Fruit fly (Drosophila melanogaster): ENCODE data around the gene CG14259.

CG14259 gene

DNA sequence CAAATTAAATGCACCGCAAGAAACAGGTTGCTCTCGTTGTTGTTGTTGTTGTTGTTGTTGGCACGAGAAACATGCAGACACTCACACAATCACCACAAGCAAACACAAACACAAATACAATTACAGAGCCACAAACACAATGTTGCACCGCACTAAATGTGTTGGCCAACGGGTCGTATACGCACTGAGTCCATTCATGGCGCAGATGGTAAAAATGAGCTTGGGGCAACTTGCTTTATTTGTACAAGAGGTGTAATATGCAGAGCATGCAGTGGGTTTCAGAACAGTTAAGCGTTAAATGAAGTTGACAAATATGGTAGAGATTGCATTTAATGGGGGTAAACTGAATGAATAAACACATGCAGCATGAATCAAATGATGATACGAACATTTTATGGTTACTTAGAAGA is 43.6 kb downstream of the CG14259 start (continued):
- peak; percentile 84 for TF ChIP-seq kni (GFP tag; optimal IDR thresholded peaks at IDR 0.05)
- TF ChIP-seq unpg (GFP tag; optimal IDR thresholded peaks at IDR 0.05), result peak; percentile 28
- TF ChIP-seq Dek (tag; optimal IDR thresholded peaks at IDR 0.05), result no peak
- no peak for TF ChIP-seq Dref (GFP tag; IDR thresholded peaks at IDR 0.05)
- TF ChIP-seq Kr (GFP tag; optimal IDR thresholded peaks at IDR 0.05), result no peak
- no peak for TF ChIP-seq dan (GFP tag; IDR thresholded peaks at IDR 0.05)
- TF ChIP-seq CHES-1-like (GFP tag; optimal IDR thresholded peaks at IDR 0.05), result no peak
- no peak for TF ChIP-seq H15 (GFP tag; IDR thresholded peaks at IDR 0.05)
- no peak for TF ChIP-seq shn (GFP tag; optimal IDR thresholded peaks at IDR 0.05)
- TF ChIP-seq salm (tag; optimal IDR thresholded peaks at IDR 0.05), result peak; percentile 48
- peak; percentile 11 for TF ChIP-seq CG12659 (GFP tag; optimal IDR thresholded peaks at IDR 0.05)
- TF ChIP-seq HmgD (GFP tag; optimal IDR thresholded peaks at IDR 0.05), result no peak
- no peak for TF ChIP-seq MESR4 (GFP tag; optimal IDR thresholded peaks at IDR 0.05)
- TF ChIP-seq Hand (GFP tag; optimal IDR thresholded peaks at IDR 0.05), result no peak
- TF ChIP-seq BtbVII (GFP tag; optimal IDR thresholded peaks at IDR 0.05), result no peak
- TF ChIP-seq Ets97D (GFP tag; optimal IDR thresholded peaks at IDR 0.05), result no peak
- TF ChIP-seq CG18476 (GFP tag; optimal IDR thresholded peaks at IDR 0.05), result no peak
- TF ChIP-seq gcm2 (GFP tag; optimal IDR thresholded peaks at IDR 0.05), result no peak
- no peak for TF ChIP-seq CG14965 (GFP tag; optimal IDR thresholded peaks at IDR 0.05; ENCODE audit: borderline replicate concordance)
- no peak for TF ChIP-seq Meics (GFP tag; optimal IDR thresholded peaks at IDR 0.05)
- no peak for TF ChIP-seq Fer3 (tag; optimal IDR thresholded peaks at IDR 0.05)
- no peak for TF ChIP-seq CG10366 (GFP tag; IDR thresholded peaks at IDR 0.05)
- TF ChIP-seq CG11093 (GFP tag; IDR thresholded peaks at IDR 0.05), result no peak
- TF ChIP-seq CG14710 (tag; optimal IDR thresholded peaks at IDR 0.05), result peak; percentile 26
- no peak for TF ChIP-seq CG4282 (GFP tag; optimal IDR thresholded peaks at IDR 0.05)
- TF ChIP-seq pita (GFP tag; optimal IDR thresholded peaks at IDR 0.05), result no peak
- TF ChIP-seq CG13287 (GFP tag; IDR thresholded peaks at IDR 0.05; ENCODE audit: partially characterized antibody), result no peak
- TF ChIP-seq CG7987 (GFP tag; optimal IDR thresholded peaks at IDR 0.05), result peak; percentile 18
- TF ChIP-seq HLH54F (GFP tag; optimal IDR thresholded peaks at IDR 0.05), result no peak
- TF ChIP-seq ATbp (GFP tag; optimal IDR thresholded peaks at IDR 0.05), result peak; percentile 91
- no peak for TF ChIP-seq tgo (GFP tag; IDR thresholded peaks at IDR 0.05)
- no peak for TF ChIP-seq CG8478 (optimal IDR thresholded peaks at IDR 0.05)
- TF ChIP-seq CG15011 (GFP tag; optimal IDR thresholded peaks at IDR 0.05), result no peak
- TF ChIP-seq disco-r (GFP tag; optimal IDR thresholded peaks at IDR 0.05), result no peak
- TF ChIP-seq Jarid2 (GFP tag; optimal IDR thresholded peaks at IDR 0.05), result no peak
- TF ChIP-seq CG6854 (GFP tag; optimal IDR thresholded peaks at IDR 0.05), result no peak
- no peak for TF ChIP-seq CG34422 (GFP tag; IDR thresholded peaks at IDR 0.05)
- TF ChIP-seq CG6175 (GFP tag; IDR thresholded peaks at IDR 0.05), result no peak
- no peak for TF ChIP-seq Hsf (GFP tag; optimal IDR thresholded peaks at IDR 0.05)
- no peak for TF ChIP-seq psq (GFP tag; optimal IDR thresholded peaks at IDR 0.05)
- no peak for TF ChIP-seq D19B (GFP tag; optimal IDR thresholded peaks at IDR 0.05)
- TF ChIP-seq CG18619 (GFP tag; optimal IDR thresholded peaks at IDR 0.05), result peak; percentile 27
- TF ChIP-seq CG15601 (tag; optimal IDR thresholded peaks at IDR 0.05), result peak; percentile 83
- no peak for TF ChIP-seq HLHmδ (GFP tag; optimal IDR thresholded peaks at IDR 0.05)
- peak; percentile 53 for TF ChIP-seq CG17186 (GFP tag; optimal IDR thresholded peaks at IDR 0.05)
- peak; percentile 22 for TF ChIP-seq ewg (GFP tag; optimal IDR thresholded peaks at IDR 0.05)
- TF ChIP-seq Hr3 (GFP tag; optimal IDR thresholded peaks at IDR 0.05), result no peak
- TF ChIP-seq pan (optimal IDR thresholded peaks at IDR 0.05), result no peak
- TF ChIP-seq pan (GFP tag; optimal IDR thresholded peaks at IDR 0.05 in 1 of 2, IDR thresholded peaks at IDR 0.05 in 1 of 2), result no peak
- no peak for TF ChIP-seq sisA (GFP tag; IDR thresholded peaks at IDR 0.05)
- TF ChIP-seq GATAe (GFP tag; conservative IDR thresholded peaks at IDR 0.05), result no peak
- peak in 1 of 3 experiments; percentile 31 for TF ChIP-seq lola (GFP tag; optimal IDR thresholded peaks at IDR 0.05)
